Fruit fly (Drosophila melanogaster): ENCODE measurements around the gene Orc2.
A peak's percentile ranks its signal among the peaks of the same experiment; 100 is the strongest.

Gene Orc2

DNA sequence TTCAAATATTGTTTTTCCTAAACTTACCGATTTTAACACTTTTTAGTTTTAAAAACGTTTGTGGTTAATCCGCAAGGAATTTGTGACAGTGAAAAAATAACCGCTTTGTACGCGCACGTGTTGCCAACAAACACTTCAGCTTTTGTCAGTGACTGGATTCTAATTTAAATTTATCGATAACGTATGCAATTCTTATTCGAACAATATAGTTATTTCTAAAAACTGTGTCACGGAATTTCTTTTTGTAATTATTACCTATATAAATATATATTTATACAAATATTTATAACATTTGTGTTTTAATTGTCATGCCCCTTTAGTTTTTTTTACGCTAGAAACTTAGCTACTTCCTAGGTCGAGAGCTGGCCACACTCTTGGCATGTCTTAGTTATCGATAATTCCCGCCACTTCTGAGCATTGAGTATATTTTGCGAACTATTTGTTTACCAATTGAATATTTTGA, at the start of gene Orc2:
Orc2 (plus strand) TSS at position 373 of the 463 bp plus-strand sequence.
- TF ChIP-seq CG4496 (GFP tag; IDR thresholded peaks at IDR 0.05) (no peak), CG32121 (GFP tag; IDR thresholded peaks at IDR 0.05) (no peak), CG8159 (tag; optimal IDR thresholded peaks at IDR 0.05) (no peak), CG15710 (tag; optimal IDR thresholded peaks at IDR 0.05) (no peak), CG13204 (GFP tag; optimal IDR thresholded peaks at IDR 0.05) (no peak), Ets98B (GFP tag; IDR thresholded peaks at IDR 0.05) (no peak), D1 (tag; optimal IDR thresholded peaks at IDR 0.05) (peak; percentile 13)

DNA sequence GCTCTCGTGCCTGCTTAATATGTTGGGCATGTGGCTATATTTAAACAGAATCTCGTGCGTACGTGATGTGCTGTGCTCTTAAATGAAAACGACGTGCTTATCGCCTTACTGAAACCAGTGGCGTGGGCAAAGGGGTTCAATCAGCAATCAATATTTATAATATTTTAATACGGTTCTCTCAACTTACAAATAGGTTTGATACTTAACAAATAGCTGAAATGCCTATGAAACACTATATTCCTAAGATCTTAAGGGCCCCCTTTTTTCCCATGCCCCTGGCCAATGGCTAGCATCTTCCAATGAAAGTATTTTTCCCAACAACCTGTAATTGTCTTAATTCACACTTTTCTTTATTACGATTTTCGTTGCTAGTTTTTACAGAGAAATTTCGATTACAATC, 49.0 kb upstream of the Orc2 start:
- peak; percentile 40 for TF ChIP-seq CG8301 (tag; optimal IDR thresholded peaks at IDR 0.05)
- no peak for TF ChIP-seq D1 (tag; optimal IDR thresholded peaks at IDR 0.05)
- TF ChIP-seq CG34367 (tag; optimal IDR thresholded peaks at IDR 0.05) = peak; percentile 71
- no peak for TF ChIP-seq CG10348 (GFP tag; IDR thresholded peaks at IDR 0.05)
- peak; percentile 58 for TF ChIP-seq CG14655 (GFP tag; optimal IDR thresholded peaks at IDR 0.05)
- TF ChIP-seq CG8159 (tag; optimal IDR thresholded peaks at IDR 0.05) = peak; percentile 86
- TF ChIP-seq CG4496 (GFP tag; IDR thresholded peaks at IDR 0.05) = peak; percentile 61; the same call in 2 of the 3 replicates
- TF ChIP-seq rn (GFP tag; IDR thresholded peaks at IDR 0.05) = no peak
- 0 out of 3 replicates have a peak, but pooled peaks have one; percentile 58 for TF ChIP-seq fd96Ca (GFP tag; IDR thresholded peaks at IDR 0.05)
- TF ChIP-seq CG32121 (GFP tag; IDR thresholded peaks at IDR 0.05) = no peak
- TF ChIP-seq CG13204 (GFP tag; optimal IDR thresholded peaks at IDR 0.05) = peak; percentile 69
- no peak for TF ChIP-seq EcR (GFP tag; optimal IDR thresholded peaks at IDR 0.05)
- peak; percentile 52 for TF ChIP-seq Pif1B (GFP tag; optimal IDR thresholded peaks at IDR 0.05)
- 0 out of 2 replicates have a peak, but pooled peaks have one; percentile 17 for TF ChIP-seq Ets98B (GFP tag; IDR thresholded peaks at IDR 0.05)
- no peak for TF ChIP-seq CG12605 (GFP tag; IDR thresholded peaks at IDR 0.05)
- TF ChIP-seq Snoo (tag; optimal IDR thresholded peaks at IDR 0.05) = peak; percentile 68
- peak; percentile 71 for TF ChIP-seq Pif1A (GFP tag; optimal IDR thresholded peaks at IDR 0.05)
- TF ChIP-seq CG15710 (tag; optimal IDR thresholded peaks at IDR 0.05) = peak; percentile 86
- peak; percentile 54 for TF ChIP-seq gl (tag; optimal IDR thresholded peaks at IDR 0.05)
- TF ChIP-seq CG9948 (tag; optimal IDR thresholded peaks at IDR 0.05) = peak; percentile 76
- peak; percentile 78 for TF ChIP-seq CG17806 (tag; optimal IDR thresholded peaks at IDR 0.05)

DNA sequence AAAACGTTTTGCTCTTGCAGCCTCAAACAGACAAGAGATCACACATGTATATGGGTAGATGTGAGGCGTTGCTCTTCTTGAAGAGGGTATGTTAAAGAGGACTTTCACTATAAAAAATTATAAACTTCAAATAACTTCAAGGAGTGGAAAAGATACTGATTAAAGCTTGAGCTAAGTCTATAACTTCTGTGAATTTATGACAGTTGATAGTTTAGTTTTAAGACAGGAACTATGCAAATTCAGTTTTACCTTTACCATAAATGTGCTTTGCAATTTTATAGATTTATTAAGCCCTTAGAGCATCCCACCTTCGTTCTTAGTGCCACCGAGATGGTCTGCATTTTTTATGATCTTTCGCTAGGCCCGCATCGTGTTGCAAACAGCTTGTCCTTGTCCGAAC, 48.1 kb upstream of the Orc2 start:
- TF ChIP-seq Ets98B (GFP tag; IDR thresholded peaks at IDR 0.05) = no peak
- peak; percentile 35 for TF ChIP-seq gl (tag; optimal IDR thresholded peaks at IDR 0.05)
- TF ChIP-seq CG9948 (tag; optimal IDR thresholded peaks at IDR 0.05) = peak; percentile 66
- TF ChIP-seq rn (GFP tag; IDR thresholded peaks at IDR 0.05) = no peak
- no peak for TF ChIP-seq Pif1B (GFP tag; optimal IDR thresholded peaks at IDR 0.05)
- peak; percentile 15 for TF ChIP-seq Pif1A (GFP tag; optimal IDR thresholded peaks at IDR 0.05)
- TF ChIP-seq CG12605 (GFP tag; IDR thresholded peaks at IDR 0.05) = no peak
- no peak for TF ChIP-seq CG10348 (GFP tag; IDR thresholded peaks at IDR 0.05)
- TF ChIP-seq CG13204 (GFP tag; optimal IDR thresholded peaks at IDR 0.05) = no peak
- TF ChIP-seq CG4496 (GFP tag; IDR thresholded peaks at IDR 0.05) = no peak
- no peak for TF ChIP-seq fd96Ca (GFP tag; IDR thresholded peaks at IDR 0.05)
- TF ChIP-seq CG8159 (tag; optimal IDR thresholded peaks at IDR 0.05) = peak; percentile 77
- TF ChIP-seq EcR (GFP tag; optimal IDR thresholded peaks at IDR 0.05) = no peak
- TF ChIP-seq CG15710 (tag; optimal IDR thresholded peaks at IDR 0.05) = peak; percentile 74
- TF ChIP-seq Snoo (tag; optimal IDR thresholded peaks at IDR 0.05) = no peak
- peak; percentile 30 for TF ChIP-seq CG14655 (GFP tag; optimal IDR thresholded peaks at IDR 0.05)
- peak; percentile 63 for TF ChIP-seq CG34367 (tag; optimal IDR thresholded peaks at IDR 0.05)
- TF ChIP-seq CG32121 (GFP tag; IDR thresholded peaks at IDR 0.05) = no peak
- no peak for TF ChIP-seq D1 (tag; optimal IDR thresholded peaks at IDR 0.05)
- no peak for TF ChIP-seq CG8301 (tag; optimal IDR thresholded peaks at IDR 0.05)
- TF ChIP-seq CG17806 (tag; optimal IDR thresholded peaks at IDR 0.05) = peak; percentile 53

DNA sequence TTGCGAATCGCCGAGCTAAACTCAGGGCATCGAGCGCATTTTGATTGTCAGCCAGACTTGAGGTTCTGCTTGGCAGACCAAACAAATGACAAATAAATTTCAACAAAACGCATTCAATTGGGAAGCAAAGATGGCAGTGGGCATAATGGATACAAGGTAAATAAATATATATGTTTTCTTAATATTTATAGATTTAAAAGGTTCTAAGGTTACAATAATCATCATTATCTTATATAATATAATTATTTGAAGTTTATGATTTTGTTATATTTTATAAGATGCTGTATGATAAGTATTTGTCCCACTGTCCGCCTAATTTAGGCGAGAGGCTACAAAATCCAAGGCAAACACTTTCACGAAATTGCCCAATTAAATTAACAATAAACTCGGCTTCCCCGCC, 46.6 kb upstream of the Orc2 start:
- TF ChIP-seq CG17806 (tag; optimal IDR thresholded peaks at IDR 0.05) (peak; percentile 28), CG34367 (tag; optimal IDR thresholded peaks at IDR 0.05) (peak; percentile 31), CG14655 (GFP tag; optimal IDR thresholded peaks at IDR 0.05) (peak; percentile 29), EcR (GFP tag; optimal IDR thresholded peaks at IDR 0.05) (no peak), Pif1B (GFP tag; optimal IDR thresholded peaks at IDR 0.05) (no peak), CG8159 (tag; optimal IDR thresholded peaks at IDR 0.05) (peak; percentile 51), CG8301 (tag; optimal IDR thresholded peaks at IDR 0.05) (no peak), CG15710 (tag; optimal IDR thresholded peaks at IDR 0.05) (peak; percentile 42), Ets98B (GFP tag; IDR thresholded peaks at IDR 0.05) (no peak), CG9948 (tag; optimal IDR thresholded peaks at IDR 0.05) (peak; percentile 26)

DNA sequence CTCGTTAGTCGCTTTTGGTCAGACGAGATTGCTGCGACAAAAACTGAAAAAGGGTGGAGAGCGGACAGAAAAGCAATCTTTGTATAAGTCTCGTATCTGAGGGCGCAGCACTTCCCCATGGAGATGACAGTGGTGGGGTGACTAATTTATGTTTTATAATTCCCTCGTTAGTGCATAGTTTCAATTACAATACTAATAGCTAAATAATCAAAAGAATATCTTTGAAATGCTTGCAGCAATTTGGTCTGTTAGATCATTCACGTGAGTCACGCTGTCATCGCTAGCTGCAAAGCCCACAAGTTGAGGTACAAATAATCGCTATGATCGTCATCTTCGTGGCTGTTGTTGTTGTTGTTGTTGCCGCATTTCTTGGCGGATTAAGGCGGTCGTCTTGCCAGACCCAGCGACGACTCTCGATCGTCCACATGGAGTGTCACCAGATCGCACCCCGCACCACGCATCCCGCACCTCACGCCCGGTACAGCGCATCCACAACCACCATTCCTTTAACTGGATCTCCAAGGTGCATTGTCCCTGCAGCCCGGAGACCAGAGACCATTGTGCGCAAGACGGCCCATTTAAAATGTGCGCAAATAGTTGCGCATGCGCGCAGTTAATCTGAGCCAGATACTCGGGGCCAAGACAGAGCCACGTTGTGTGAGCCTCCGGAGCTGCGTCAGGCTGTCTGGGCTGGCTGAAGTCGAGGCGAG, 42.7 kb upstream of the Orc2 start:
- TF ChIP-seq Pif1A (GFP tag; optimal IDR thresholded peaks at IDR 0.05) = peak; percentile 47
- peak; percentile 74 for TF ChIP-seq Pif1B (GFP tag; optimal IDR thresholded peaks at IDR 0.05)
- TF ChIP-seq CG14655 (GFP tag; optimal IDR thresholded peaks at IDR 0.05) = peak; percentile 82
- no peak for TF ChIP-seq CG32121 (GFP tag; IDR thresholded peaks at IDR 0.05)
- peak; percentile 54; the same call in 1 of the 2 replicates for TF ChIP-seq Ets98B (GFP tag; IDR thresholded peaks at IDR 0.05)
- no peak for TF ChIP-seq CG10348 (GFP tag; IDR thresholded peaks at IDR 0.05)
- TF ChIP-seq CG34367 (tag; optimal IDR thresholded peaks at IDR 0.05) = peak; percentile 76
- peak; percentile 85 for TF ChIP-seq CG15710 (tag; optimal IDR thresholded peaks at IDR 0.05)
- peak; percentile 4 for TF ChIP-seq D1 (tag; optimal IDR thresholded peaks at IDR 0.05)
- peak; percentile 83 for TF ChIP-seq gl (tag; optimal IDR thresholded peaks at IDR 0.05)
- peak; percentile 73 for TF ChIP-seq CG9948 (tag; optimal IDR thresholded peaks at IDR 0.05)
- TF ChIP-seq Snoo (tag; optimal IDR thresholded peaks at IDR 0.05) = peak; percentile 69
- TF ChIP-seq CG17806 (tag; optimal IDR thresholded peaks at IDR 0.05) = peak; percentile 88
- TF ChIP-seq CG8301 (tag; optimal IDR thresholded peaks at IDR 0.05) = peak; percentile 73
- no peak for TF ChIP-seq rn (GFP tag; IDR thresholded peaks at IDR 0.05)
- peak; percentile 90 for TF ChIP-seq CG8159 (tag; optimal IDR thresholded peaks at IDR 0.05)
- peak; percentile 84 for TF ChIP-seq fd96Ca (GFP tag; IDR thresholded peaks at IDR 0.05)
- peak; percentile 44; the same call in 1 of the 2 replicates for TF ChIP-seq CG12605 (GFP tag; IDR thresholded peaks at IDR 0.05)
- peak; percentile 66 for TF ChIP-seq CG13204 (GFP tag; optimal IDR thresholded peaks at IDR 0.05)
- peak; percentile 91 for TF ChIP-seq EcR (GFP tag; optimal IDR thresholded peaks at IDR 0.05)
- peak; percentile 71 for TF ChIP-seq CG4496 (GFP tag; IDR thresholded peaks at IDR 0.05)

Measured in whole organism, pupa.